Worm (Caenorhabditis elegans) whole organism, early embryonic: ENCODE results near the gene asah-2.

ENCODE experiments used
- B0310.2 ChIP-seq: sonication (generic microtip); optimal IDR thresholded peaks from 2 replicates; lab custom pipeline; 2016; ENCODE audit warnings: mild to moderate bottlenecking, missing genetic modification characterization, missing compliant biosample characterization
- F13C5.2 ChIP-seq: sonication (generic microtip); optimal IDR thresholded peaks from 2 replicates; lab custom pipeline; 2017; ENCODE audit warnings: mild to moderate bottlenecking, missing genetic modification characterization, inconsistent platforms, missing compliant biosample characterization
- aly-1 ChIP-seq: sonication (generic microtip); optimal IDR thresholded peaks from 2 replicates; lab custom pipeline; 2016; ENCODE audit warnings: missing genetic modification characterization, missing compliant biosample characterization
- ama-1 ChIP-seq: fragments of 150-350 bp; optimal IDR thresholded peaks from 2 replicates; lab custom pipeline; 2014
- ceh-13 ChIP-seq: fragments of 200-800 bp; sonication (Bioruptor generic); optimal IDR thresholded peaks from 2 replicates; lab custom pipeline; 2018; ENCODE audit warnings: mild to moderate bottlenecking, missing genetic modification characterization, missing compliant biosample characterization
- ceh-36 ChIP-seq: sonication (generic microtip); optimal IDR thresholded peaks from 2 replicates; lab custom pipeline; 2016; ENCODE audit warnings: missing genetic modification characterization, inconsistent platforms, missing compliant biosample characterization
- ets-7 ChIP-seq: sonication (generic microtip); optimal IDR thresholded peaks from 2 replicates; lab custom pipeline; 2016; ENCODE audit warnings: missing genotype, missing genetic modification characterization, missing compliant biosample characterization
- flt-1 ChIP-seq: fragments of 200-800 bp; sonication (Bioruptor generic); IDR thresholded peaks from 2 replicates; pipeline ENCODE4 v1.3.6; 2022; ENCODE audit warnings: missing genetic modification characterization, missing compliant biosample characterization
- hmbx-1 ChIP-seq: sonication (generic microtip); optimal IDR thresholded peaks from 2 replicates; lab custom pipeline; 2016; ENCODE audit warnings: mild to moderate bottlenecking, missing genetic modification characterization, missing compliant biosample characterization
- hmg-4 ChIP-seq: fragments of 200-800 bp; sonication (Bioruptor generic); optimal IDR thresholded peaks from 2 replicates; lab custom pipeline; 2018; ENCODE audit warnings: mild to moderate bottlenecking, missing genetic modification characterization, missing compliant biosample characterization
- hnd-1 ChIP-seq: sonication (generic microtip); optimal IDR thresholded peaks from 2 replicates; lab custom pipeline; 2016; ENCODE audit warnings: missing genetic modification characterization, missing compliant biosample characterization
- pes-1 ChIP-seq: fragments of 200-800 bp; sonication (Bioruptor generic); IDR thresholded peaks from 2 replicates; pipeline ENCODE4 v1.3.6; 2022; ENCODE audit warnings: missing genetic modification reagents, missing genetic modification characterization, missing compliant biosample characterization
- scrt-1 ChIP-seq: fragments of 200-800 bp; sonication (Bioruptor generic); IDR thresholded peaks from 2 replicates; pipeline ENCODE4 v1.3.6; 2022; ENCODE audit warnings: missing genetic modification characterization, missing compliant biosample characterization
- sea-1 ChIP-seq: fragments of 200-800 bp; sonication (Bioruptor generic); conservative IDR thresholded peaks from 2 replicates; pipeline ENCODE4 v1.3.6; 2022; ENCODE audit warnings: missing genetic modification characterization, missing compliant biosample characterization
- tbx-11 ChIP-seq: fragments of 200-800 bp; sonication (Bioruptor generic); IDR thresholded peaks from 2 replicates; pipeline ENCODE4 v1.3.6; 2022; ENCODE audit warnings: missing genetic modification characterization, missing compliant biosample characterization
- tbx-37 ChIP-seq: fragments of 200-800 bp; sonication (Bioruptor generic); conservative IDR thresholded peaks from 2 replicates; pipeline ENCODE4 v1.3.6; 2022; ENCODE audit warnings: missing genetic modification reagents, missing genetic modification characterization, missing compliant biosample characterization
- tra-4 ChIP-seq: sonication (generic microtip); optimal IDR thresholded peaks from 2 replicates; lab custom pipeline; 2017; ENCODE audit warnings: missing genetic modification characterization, missing compliant biosample characterization

The asah-2 gene

DNA sequence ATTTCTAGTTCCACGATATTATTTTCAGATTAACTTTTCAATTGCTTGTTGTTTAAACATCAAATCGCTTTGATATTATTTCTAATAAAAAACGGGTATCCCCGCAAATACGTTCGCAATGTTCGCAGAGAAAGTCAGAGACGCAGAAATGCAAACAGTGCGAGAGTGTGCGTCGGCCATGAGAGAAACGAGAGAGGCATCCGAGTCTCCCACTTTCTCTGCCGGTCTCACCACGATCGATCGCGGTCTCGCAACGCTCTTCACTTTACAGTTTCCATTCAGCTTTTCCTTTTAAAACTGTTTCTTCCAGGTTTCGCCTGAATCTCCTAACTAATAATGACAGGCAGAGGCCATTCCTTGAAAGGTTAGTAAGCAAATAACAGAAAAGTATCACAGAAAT is 34.9 kb downstream of the asah-2 start, which contains the start of gene F33H1.4:
TSS of gene F33H1.4 (plus strand) at position 311 of the 400 bp plus-strand sequence.
- TF ChIP-seq tra-4 = no peak
- peak; percentile 45 for TF ChIP-seq F13C5.2
- TF ChIP-seq aly-1 (tag; lab: Kevin White, UChicago) = no peak
- no peak for TF ChIP-seq flt-1
- no peak for TF ChIP-seq tbx-11 (GFP tag; lab: Robert Waterston, UW)
- peak; percentile 3 for TF ChIP-seq ama-1
- TF ChIP-seq hmg-4 (GFP tag; lab: Kevin White, UChicago) = no peak
- no peak for TF ChIP-seq pes-1
- no peak for TF ChIP-seq ceh-13

- TF ChIP-seq sea-1 (no peak), hnd-1 (tag; lab: Kevin White, UChicago) (no peak), ceh-36 (tag; lab: Kevin White, UChicago) (no peak), tbx-37 (GFP tag; lab: Robert Waterston, UW) (no peak), ceh-13 (no peak), F13C5.2 (no peak), hmg-4 (GFP tag; lab: Kevin White, UChicago) (no peak), B0310.2 (tag; lab: Kevin White, UChicago) (no peak), aly-1 (tag; lab: Kevin White, UChicago) (no peak), pes-1 (no peak), ets-7 (tag; lab: Kevin White, UChicago) (no peak), tbx-11 (GFP tag; lab: Robert Waterston, UW) (no peak), tra-4 (no peak), flt-1 (no peak), hmbx-1 (no peak), ama-1 (no peak)
These were observed 43.2 kb downstream of the asah-2 start, which contains the start of gene srd-1 for ce11 chrII:10182634-10183033. TSS of gene srd-1 (minus strand) at chrII:10182734.

- TF ChIP-seq tra-4 (no peak), pes-1 (no peak), hmbx-1 (no peak), ceh-36 (tag; lab: Kevin White, UChicago) (no peak), aly-1 (tag; lab: Kevin White, UChicago) (no peak), B0310.2 (tag; lab: Kevin White, UChicago) (no peak), tbx-37 (GFP tag; lab: Robert Waterston, UW) (no peak), ama-1 (no peak)
These were observed 48.4 kb downstream of the asah-2 start, which contains the start of gene srd-2 for ce11 chrII:10187808-10188207. TSS of gene srd-2 (minus strand) at chrII:10187908.

DNA sequence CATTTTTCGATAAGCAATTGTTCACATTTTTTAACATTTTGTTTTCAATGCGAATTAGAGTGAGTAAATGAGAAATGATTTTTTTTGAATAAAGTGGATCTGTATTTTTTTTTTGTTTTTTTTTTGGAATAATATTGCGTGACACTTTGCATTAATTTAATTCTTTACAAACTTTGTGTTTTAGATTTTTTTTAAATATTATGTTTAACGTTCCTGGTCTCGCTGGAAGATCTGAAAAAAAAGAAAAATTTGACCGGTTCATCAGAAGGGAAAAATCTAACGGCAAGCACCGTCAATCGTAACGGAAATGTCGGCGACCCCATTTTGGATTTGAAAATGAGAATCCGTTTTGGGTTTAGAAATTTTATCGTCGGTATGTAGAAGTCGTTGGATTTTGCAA is 50.0 kb downstream of the asah-2 start, which contains the start of gene cdc-25.4:
TSS of gene cdc-25.4 (minus strand) at position 101 of the 400 bp plus-strand sequence.
- TF ChIP-seq ama-1 (no peak), hnd-1 (tag; lab: Kevin White, UChicago) (no peak), sea-1 (no peak), hmbx-1 (no peak), tbx-37 (GFP tag; lab: Robert Waterston, UW) (no peak), flt-1 (no peak), ceh-36 (tag; lab: Kevin White, UChicago) (no peak), B0310.2 (tag; lab: Kevin White, UChicago) (no peak), ets-7 (tag; lab: Kevin White, UChicago) (no peak), tra-4 (no peak), pes-1 (no peak), scrt-1 (no peak), hmg-4 (GFP tag; lab: Kevin White, UChicago) (no peak), tbx-11 (GFP tag; lab: Robert Waterston, UW) (no peak), ceh-13 (no peak), aly-1 (tag; lab: Kevin White, UChicago) (no peak), F13C5.2 (no peak)
